Fruit fly (Drosophila melanogaster): ENCODE measurements around the gene Sod1.
A peak's percentile ranks its signal among the peaks of the same experiment; 100 is the strongest.

Sod1 gene

DNA sequence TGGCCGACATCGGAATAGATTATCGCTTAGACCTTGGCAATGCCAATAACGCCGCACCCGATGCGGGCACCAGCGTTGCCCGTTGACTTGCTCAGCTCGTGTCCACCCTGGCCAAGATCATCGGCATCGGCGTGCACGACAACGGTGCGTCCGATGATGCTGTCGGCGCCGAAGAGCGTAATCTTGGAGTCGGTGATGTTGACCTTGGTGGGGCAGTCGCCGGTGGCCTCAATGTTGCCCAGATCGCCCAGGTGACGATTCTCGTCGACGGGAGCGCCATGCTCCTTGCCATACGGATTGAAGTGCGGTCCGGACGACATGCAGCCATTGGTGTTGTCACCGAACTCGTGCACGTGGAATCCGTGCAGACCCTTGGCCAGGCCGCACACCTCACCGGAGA, 1.1 kb downstream of the Sod1 start:
- 0 out of 3 replicates have a peak, but pooled peaks have one; percentile 28 for TF ChIP-seq CG6175 (GFP tag; IDR thresholded peaks at IDR 0.05)
- no peak for TF ChIP-seq onecut (GFP tag; IDR thresholded peaks at IDR 0.05)
- TF ChIP-seq Bgb (GFP tag; IDR thresholded peaks at IDR 0.05; ENCODE audit: partially characterized antibody) = 0 out of 2 replicates have a peak, but pooled peaks have one; percentile 18
- 0 out of 3 replicates have a peak, but pooled peaks have one; percentile 28 for TF ChIP-seq dysf (GFP tag; IDR thresholded peaks at IDR 0.05)
- no peak for TF ChIP-seq Hr78 (GFP tag; optimal IDR thresholded peaks at IDR 0.05)
- 0 out of 2 replicates have a peak, but pooled peaks have one; percentile 25 for TF ChIP-seq aop (GFP tag; IDR thresholded peaks at IDR 0.05)
- TF ChIP-seq Deaf1 (tag; optimal IDR thresholded peaks at IDR 0.05) = peak; percentile 8
- no peak for TF ChIP-seq CG13424 (tag; optimal IDR thresholded peaks at IDR 0.05)
- TF ChIP-seq sima (GFP tag; optimal IDR thresholded peaks at IDR 0.05) = no peak
- TF ChIP-seq lov (optimal IDR thresholded peaks at IDR 0.05) = no peak
- TF ChIP-seq lov (GFP tag; IDR thresholded peaks at IDR 0.05) = 0 out of 3 replicates have a peak, but pooled peaks have one; percentile 27
- TF ChIP-seq Dfd (GFP tag; optimal IDR thresholded peaks at IDR 0.05) = no peak
- peak; percentile 55 for TF ChIP-seq CG8478 (optimal IDR thresholded peaks at IDR 0.05)
- TF ChIP-seq CG13894 (tag; optimal IDR thresholded peaks at IDR 0.05) = no peak
- TF ChIP-seq CG11696 (GFP tag; IDR thresholded peaks at IDR 0.05) = 0 out of 2 replicates have a peak, but pooled peaks have one; percentile 16
- TF ChIP-seq cas (GFP tag; IDR thresholded peaks at IDR 0.05) = no peak
- no peak for TF ChIP-seq salm (tag; optimal IDR thresholded peaks at IDR 0.05)
- TF ChIP-seq Asciz (GFP tag; optimal IDR thresholded peaks at IDR 0.05) = no peak
- 0 out of 2 replicates have a peak, but pooled peaks have one; percentile 52 for TF ChIP-seq CG16779 (GFP tag; IDR thresholded peaks at IDR 0.05)
- TF ChIP-seq CG13123 (GFP tag; optimal IDR thresholded peaks at IDR 0.05) = no peak
- 0 out of 3 replicates have a peak, but pooled peaks have one; percentile 15 for TF ChIP-seq Opbp (GFP tag; IDR thresholded peaks at IDR 0.05; ENCODE audit: partially characterized antibody)
- TF ChIP-seq nom (GFP tag; optimal IDR thresholded peaks at IDR 0.05) = no peak
- peak; percentile 38; the same call in 1 of the 2 replicates for TF ChIP-seq crol (GFP tag; IDR thresholded peaks at IDR 0.05)
- TF ChIP-seq ftz-f1 (GFP tag; optimal IDR thresholded peaks at IDR 0.05) = peak; percentile 57
- 0 out of 2 replicates have a peak, but pooled peaks have one; percentile 10 for TF ChIP-seq CG42726 (GFP tag; IDR thresholded peaks at IDR 0.05; ENCODE audit: partially characterized antibody)
- TF ChIP-seq dimm (GFP tag; IDR thresholded peaks at IDR 0.05) = no peak
- no peak for TF ChIP-seq CG2129 (GFP tag; IDR thresholded peaks at IDR 0.05; ENCODE audit: partially characterized antibody)
- no peak for TF ChIP-seq dmrt99B (tag; optimal IDR thresholded peaks at IDR 0.05)
- TF ChIP-seq CG10321 (GFP tag; IDR thresholded peaks at IDR 0.05) = 0 out of 2 replicates have a peak, but pooled peaks have one; percentile 43
- peak; percentile 59 for TF ChIP-seq Med (GFP tag)
- TF ChIP-seq p53 (GFP tag; optimal IDR thresholded peaks at IDR 0.05) = no peak
- 0 out of 3 replicates have a peak, but pooled peaks have one; percentile 24 for TF ChIP-seq CG2199 (GFP tag; IDR thresholded peaks at IDR 0.05)

dm6 chr3L:11109454-11109853, 4.1 kb downstream of the Sod1 start, which contains the start of the genes CG34012 and emei:
Gene CG34012 (minus strand): TSS chr3L:11109505.
Gene emei (plus strand): TSS chr3L:11109690.
- peak; percentile 47 for TF ChIP-seq CG9797 (GFP tag; optimal IDR thresholded peaks at IDR 0.05)
- no peak for TF ChIP-seq CG9727 (GFP tag; optimal IDR thresholded peaks at IDR 0.05)
- no peak for TF ChIP-seq lola (GFP tag; optimal IDR thresholded peaks at IDR 0.05)
- TF ChIP-seq Myb (GFP tag; optimal IDR thresholded peaks at IDR 0.05) = peak; percentile 32
- TF ChIP-seq bigmax (GFP tag; optimal IDR thresholded peaks at IDR 0.05) = peak; percentile 82
- TF ChIP-seq CG15514 (GFP tag; optimal IDR thresholded peaks at IDR 0.05) = peak; percentile 79
- TF ChIP-seq CG10431 (GFP tag; optimal IDR thresholded peaks at IDR 0.05) = no peak
- peak; percentile 80 for TF ChIP-seq Dp (GFP tag; optimal IDR thresholded peaks at IDR 0.05)
- peak; percentile 88 for TF ChIP-seq E2f2 (GFP tag; IDR thresholded peaks at IDR 0.05)
- peak; percentile 77 for TF ChIP-seq gfzf (GFP tag; optimal IDR thresholded peaks at IDR 0.05)
- peak; percentile 6 for TF ChIP-seq CG4617 (GFP tag; optimal IDR thresholded peaks at IDR 0.05; ENCODE audit: borderline replicate concordance)
- TF ChIP-seq tio (GFP tag; optimal IDR thresholded peaks at IDR 0.05) = no peak
- TF ChIP-seq Spps (tag; optimal IDR thresholded peaks at IDR 0.05) = no peak
- peak; percentile 10 for TF ChIP-seq CG10267 (tag; optimal IDR thresholded peaks at IDR 0.05)
- peak; percentile 41; the same call in 1 of the 2 replicates for TF ChIP-seq MBD-R2 (GFP tag; IDR thresholded peaks at IDR 0.05)
- no peak for TF ChIP-seq bbx (GFP tag; IDR thresholded peaks at IDR 0.05; ENCODE audit: partially characterized antibody)
- peak; percentile 60 for TF ChIP-seq CG14710 (tag; optimal IDR thresholded peaks at IDR 0.05)
- TF ChIP-seq phol (tag; optimal IDR thresholded peaks at IDR 0.05) = peak; percentile 54
- TF ChIP-seq Ets97D (GFP tag; optimal IDR thresholded peaks at IDR 0.05) = no peak

All from whole organism, embryonic.